Fruit fly (Drosophila melanogaster) whole organism, wandering third instar larva: ENCODE results near the gene obst-E.

Experiments used
- Abd-B ChIP-seq: fragments of >200 bp; optimal IDR thresholded peaks from 2 replicates; lab custom pipeline; 2017; ENCODE audit warnings: missing biosample characterization, missing genetic modification characterization
- CrebA ChIP-seq: fragments of 200-800 bp; sonication (Bioruptor generic); optimal IDR thresholded peaks from 2 replicates; lab custom pipeline; 2016; ENCODE audit warnings: missing biosample characterization, mild to moderate bottlenecking, missing genetic modification characterization, borderline replicate concordance
- Dfd ChIP-seq: fragments of >200 bp; optimal IDR thresholded peaks from 2 replicates; lab custom pipeline; 2017; ENCODE audit warnings: missing biosample characterization, missing genetic modification characterization
- Dif ChIP-seq: fragments of 200-275, 200-300 bp; sonication (Bioruptor generic); optimal IDR thresholded peaks from 2 replicates; lab custom pipeline; 2018; ENCODE audit warnings: missing biosample characterization, missing genetic modification characterization; ENCODE audit not compliant: partially characterized antibody
- GATAd ChIP-seq: sonication (Bioruptor generic); optimal IDR thresholded peaks from 2 replicates; lab custom pipeline; 2016; ENCODE audit warnings: missing biosample characterization, missing genetic modification characterization
- Hnf4 ChIP-seq: fragments of 200-800 bp; sonication (Bioruptor generic); optimal IDR thresholded peaks from 2 replicates; lab custom pipeline; 2016; ENCODE audit warnings: missing biosample characterization, mild to moderate bottlenecking, missing genetic modification characterization
- Hr78 ChIP-seq: fragments of >200 bp; optimal IDR thresholded peaks from 2 replicates; lab custom pipeline; 2017; ENCODE audit warnings: missing biosample characterization, missing genetic modification characterization
- Hr83 ChIP-seq: fragments of 200-300 bp; sonication (Bioruptor generic); optimal IDR thresholded peaks from 2 replicates; lab custom pipeline; 2016; ENCODE audit warnings: missing biosample characterization, mild to moderate bottlenecking, missing genetic modification characterization, moderate library complexity; ENCODE audit not compliant: poor library complexity, severe bottlenecking
- Jra ChIP-seq: sonication (Bioruptor generic); optimal IDR thresholded peaks from 2 replicates; lab custom pipeline; 2016; ENCODE audit warnings: missing biosample characterization, missing genetic modification characterization
- Myc ChIP-seq: fragments of >200 bp; optimal IDR thresholded peaks from 2 replicates; lab custom pipeline; 2017
- N ChIP-seq: fragments of >200 bp; optimal IDR thresholded peaks from 2 replicates; lab custom pipeline; 2018; ENCODE audit warnings: missing biosample characterization, missing external identifiers, missing genetic modification characterization
- OdsH ChIP-seq: fragments of 200-800 bp; sonication (Bioruptor generic); optimal IDR thresholded peaks from 2 replicates; lab custom pipeline; 2016; ENCODE audit warnings: missing biosample characterization, mild to moderate bottlenecking, missing genetic modification characterization
- Rel ChIP-seq, 2 experiments: fragments of 200-800 bp; sonication (Bioruptor generic) in 1 of 2; optimal IDR thresholded peaks; 2 replicates in 1 of 2; 3 replicates in 1 of 2; lab custom pipeline; 2016 to 2019; ENCODE audit warnings: mild to moderate bottlenecking in 2 of 2, missing biosample characterization in 2 of 2, missing genetic modification characterization in 2 of 2, moderate library complexity in 1 of 2
- Sp1 ChIP-seq: fragments of 200-800 bp; sonication (Bioruptor generic); optimal IDR thresholded peaks from 3 replicates; lab custom pipeline; 2019; ENCODE audit warnings: missing biosample characterization, mild to moderate bottlenecking, missing genetic modification characterization, moderate library complexity
- Vsx2 ChIP-seq: fragments of 200-300, 225-300 bp; sonication (Bioruptor generic); optimal IDR thresholded peaks from 2 replicates; lab custom pipeline; 2018; ENCODE audit warnings: missing biosample characterization, missing genetic modification characterization; ENCODE audit not compliant: partially characterized antibody
- br ChIP-seq: fragments of 200-800 bp; sonication (Bioruptor generic); optimal IDR thresholded peaks from 2 replicates; lab custom pipeline; 2016; ENCODE audit warnings: missing biosample characterization, missing genetic modification characterization
- brk ChIP-seq: fragments of 200-800 bp; sonication (Bioruptor generic); optimal IDR thresholded peaks from 2 replicates; lab custom pipeline; 2016; ENCODE audit warnings: missing biosample characterization, mild to moderate bottlenecking, missing genetic modification characterization
- dsf ChIP-seq: sonication (Bioruptor generic); optimal IDR thresholded peaks from 2 replicates; lab custom pipeline; 2016; ENCODE audit warnings: missing biosample characterization, missing genetic modification characterization, borderline replicate concordance
- ey ChIP-seq: fragments of 200-800 bp; sonication (Bioruptor generic); optimal IDR thresholded peaks from 2 replicates; lab custom pipeline; 2016; ENCODE audit warnings: missing biosample characterization, missing genetic modification characterization
- fru ChIP-seq: fragments of 200-800 bp; sonication (Bioruptor generic); optimal IDR thresholded peaks from 3 replicates; lab custom pipeline; 2016; ENCODE audit warnings: missing biosample characterization, mild to moderate bottlenecking, missing genetic modification characterization
- h ChIP-seq: fragments of 200-800 bp; sonication (Bioruptor generic); optimal IDR thresholded peaks from 3 replicates; lab custom pipeline; 2016; ENCODE audit warnings: missing biosample characterization, mild to moderate bottlenecking, missing genetic modification characterization
- jim ChIP-seq: fragments of 175-275, 200-325 bp; sonication (Bioruptor generic); optimal IDR thresholded peaks from 2 replicates; lab custom pipeline; 2016; ENCODE audit warnings: missing biosample characterization, mild to moderate bottlenecking, missing genetic modification characterization
- lola ChIP-seq: fragments of >200 bp; optimal IDR thresholded peaks from 2 replicates; lab custom pipeline; 2017; ENCODE audit warnings: missing biosample characterization, missing genetic modification characterization
- pan ChIP-seq: fragments of >200 bp; optimal IDR thresholded peaks from 2 replicates; lab custom pipeline; 2017
- psq ChIP-seq: fragments of 200-800 bp; sonication (Bioruptor generic); optimal IDR thresholded peaks from 3 replicates; lab custom pipeline; 2017; ENCODE audit warnings: missing biosample characterization, mild to moderate bottlenecking, missing genetic modification characterization, moderate library complexity
- sv ChIP-seq: fragments of 200-800 bp; sonication (Bioruptor generic); optimal IDR thresholded peaks from 3 replicates; lab custom pipeline; 2016; ENCODE audit warnings: missing biosample characterization, missing genetic modification characterization
- tai ChIP-seq: sonication (Bioruptor generic); optimal IDR thresholded peaks from 2 replicates; lab custom pipeline; 2016; ENCODE audit warnings: missing biosample characterization, missing genetic modification characterization
- usp ChIP-seq: fragments of >200 bp; optimal IDR thresholded peaks from 2 replicates; lab custom pipeline; 2017; ENCODE audit warnings: missing biosample characterization, missing genetic modification characterization

The obst-E gene

dm6 chr2L:5740740-5741139 is 25.2 kb downstream of the obst-E start:
- no peak for TF ChIP-seq usp
- TF ChIP-seq, all 38 proteins: peak for 0

- no peak for TF ChIP-seq Hr83 (GFP tag; lab: Kevin White, UChicago)
- TF ChIP-seq jim (GFP tag; lab: Kevin White, UChicago), result no peak
- no peak for TF ChIP-seq Sp1
- TF ChIP-seq lola (GFP tag; lab: Kevin White, UChicago), result no peak
- TF ChIP-seq sv (GFP tag; lab: Kevin White, UChicago), result no peak
- no peak for TF ChIP-seq br (GFP tag; lab: Kevin White, UChicago)
- TF ChIP-seq N (GFP tag; lab: Kevin White, UChicago), result no peak
- no peak for TF ChIP-seq h (GFP tag; lab: Kevin White, UChicago)
- TF ChIP-seq Hr78, result no peak
- no peak for TF ChIP-seq Rel (GFP tag; optimal IDR thresholded peaks at IDR 0.05; lab: Kevin White, UChicago)
- no peak for TF ChIP-seq Rel (tag; optimal IDR thresholded peaks at IDR 0.05; lab: Kevin White, UChicago)
- TF ChIP-seq tai (GFP tag; lab: Kevin White, UChicago), result no peak
- TF ChIP-seq Abd-B (GFP tag; lab: Kevin White, UChicago), result no peak
- TF ChIP-seq, all 38 proteins: peak for 0
These were observed 35.5 kb downstream of the obst-E start for dm6 chr2L:5730432-5730831.

- no peak for TF ChIP-seq lola (GFP tag; lab: Kevin White, UChicago)
- no peak for TF ChIP-seq OdsH (GFP tag; lab: Kevin White, UChicago)
- TF ChIP-seq Dif (GFP tag; lab: Kevin White, UChicago), result no peak
- TF ChIP-seq ey, result no peak
- TF ChIP-seq sv (GFP tag; lab: Kevin White, UChicago), result no peak
- TF ChIP-seq h (GFP tag; lab: Kevin White, UChicago), result no peak
- TF ChIP-seq psq (GFP tag; lab: Kevin White, UChicago), result no peak
- TF ChIP-seq pan (lab: Kevin White, UChicago), result no peak
- TF ChIP-seq N (GFP tag; lab: Kevin White, UChicago), result no peak
- TF ChIP-seq dsf, result no peak
- no peak for TF ChIP-seq Hnf4 (GFP tag; lab: Kevin White, UChicago)
- TF ChIP-seq fru, result no peak
- no peak for TF ChIP-seq Dfd (GFP tag; lab: Kevin White, UChicago)
These were observed 37.2 kb downstream of the obst-E start, which contains the start of gene CG14006 for dm6 chr2L:5728711-5729110. Gene CG14006 (minus strand): TSS chr2L:5728811.

dm6 chr2L:5726049-5726448 is 39.9 kb downstream of the obst-E start:
- TF ChIP-seq Hnf4 (GFP tag; lab: Kevin White, UChicago) (no peak), ey (no peak), sv (GFP tag; lab: Kevin White, UChicago) (no peak), GATAd (GFP tag; lab: Kevin White, UChicago) (no peak), Rel (GFP tag; optimal IDR thresholded peaks at IDR 0.05; lab: Kevin White, UChicago) (no peak), Rel (tag; optimal IDR thresholded peaks at IDR 0.05; lab: Kevin White, UChicago) (no peak), psq (GFP tag; lab: Kevin White, UChicago) (no peak), Vsx2 (GFP tag; lab: Kevin White, UChicago) (no peak), jim (GFP tag; lab: Kevin White, UChicago) (no peak)
- TF ChIP-seq, all 38 proteins: peak for 0

dm6 chr2L:5724521-5725023 is 41.4 kb downstream of the obst-E start, which contains the start of gene CG11030:
Gene CG11030 (plus strand): TSS chr2L:5724656.
- TF ChIP-seq CrebA (GFP tag; lab: Kevin White, UChicago) (no peak), Hr83 (GFP tag; lab: Kevin White, UChicago) (peak; percentile 79), GATAd (GFP tag; lab: Kevin White, UChicago) (no peak), h (GFP tag; lab: Kevin White, UChicago) (peak; percentile 8), Jra (GFP tag; lab: Kevin White, UChicago) (no peak), psq (GFP tag; lab: Kevin White, UChicago) (peak; percentile 84)
- TF ChIP-seq, all 38 proteins: peak for 3

- TF ChIP-seq brk (GFP tag; lab: Kevin White, UChicago) (no peak), Myc (lab: Kevin White, UChicago) (peak; percentile 17)
These were observed 42.0 kb downstream of the obst-E start for dm6 chr2L:5723859-5724475.
